Worm (Caenorhabditis elegans) whole organism, L4 larva: ENCODE data around the gene cnt-2.

Source experiments
- F26F4.8 ChIP-seq: fragments of 200-800 bp; sonication (Bioruptor generic); conservative IDR thresholded peaks from 2 replicates; pipeline ENCODE4 v1.3.6; 2022; ENCODE audit warnings: missing genetic modification characterization, missing compliant biosample characterization
- F37D6.2 ChIP-seq: sonication (generic microtip); optimal IDR thresholded peaks from 2 replicates; lab custom pipeline; 2016; ENCODE audit warnings: mild to moderate bottlenecking, missing genetic modification characterization, missing compliant biosample characterization
- F44E2.7 ChIP-seq: fragments of 200-800 bp; sonication (Bioruptor generic); IDR thresholded peaks from 2 replicates; pipeline ENCODE4 v2.1.2; 2022; ENCODE audit warnings: missing genetic modification characterization, missing compliant biosample characterization
- R02D3.7 ChIP-seq: fragments of 150-350 bp; sonication (generic microtip); optimal IDR thresholded peaks from 3 replicates; lab custom pipeline; 2014; ENCODE audit warnings: missing biosample characterization, missing genetic modification characterization
- T20F7.1 ChIP-seq: fragments of 200-800 bp; sonication (Bioruptor generic); optimal IDR thresholded peaks from 2 replicates; lab custom pipeline; 2018; ENCODE audit warnings: mild to moderate bottlenecking, missing genetic modification characterization, missing compliant biosample characterization
- T26A8.4 ChIP-seq: fragments of 200-800 bp; sonication (Bioruptor generic); IDR thresholded peaks from 2 replicates; pipeline ENCODE4 v1.3.6; 2022; ENCODE audit warnings: missing genetic modification characterization, missing compliant biosample characterization
- Y105C5A.15 ChIP-seq: fragments of 200-800 bp; sonication (Bioruptor generic); IDR thresholded peaks from 2 replicates; pipeline ENCODE4 v1.3.6; 2022; ENCODE audit warnings: missing genetic modification characterization, missing compliant biosample characterization
- Y75B8A.6 ChIP-seq: fragments of 200-800 bp; sonication (Bioruptor generic); IDR thresholded peaks from 2 replicates; pipeline ENCODE4 v1.3.6; 2022; ENCODE audit warnings: missing genetic modification reagents, missing genetic modification characterization, missing compliant biosample characterization
- ZK546.5 ChIP-seq, 2 experiments: sonication (generic microtip); optimal IDR thresholded peaks; 2 replicates each; lab custom pipeline; 2017; ENCODE audit warnings: missing biosample characterization in 2 of 2, missing genetic modification characterization in 2 of 2
- ama-1 ChIP-seq: fragments of 150-350 bp; optimal IDR thresholded peaks from 2 replicates; lab custom pipeline; 2014; ENCODE audit warnings: inconsistent platforms, mixed read lengths
- attf-4 ChIP-seq: sonication (generic microtip); optimal IDR thresholded peaks from 3 replicates; lab custom pipeline; 2017; ENCODE audit warnings: missing biosample characterization, missing genetic modification characterization
- ceh-20 ChIP-seq: fragments of 200-800 bp; sonication (Bioruptor generic); IDR thresholded peaks from 2 replicates; pipeline ENCODE4 v1.3.6; 2022; ENCODE audit warnings: missing genetic modification reagents, missing genetic modification characterization, missing compliant biosample characterization
- ceh-28 ChIP-seq: fragments of 150-350 bp; optimal IDR thresholded peaks from 2 replicates; lab custom pipeline; 2014; ENCODE audit warnings: missing biosample characterization, missing genetic modification reagents, missing genetic modification characterization
- ceh-82 ChIP-seq: sonication (generic microtip); optimal IDR thresholded peaks from 2 replicates; lab custom pipeline; 2017; ENCODE audit warnings: missing biosample characterization, missing genetic modification characterization
- daf-12 ChIP-seq: fragments of 150-350 bp; optimal IDR thresholded peaks from 2 replicates; lab custom pipeline; 2014; ENCODE audit warnings: missing biosample characterization, missing genetic modification reagents, missing genetic modification characterization
- daf-16 ChIP-seq, 3 experiments: sonication (generic microtip); optimal IDR thresholded peaks; 2 replicates each; lab custom pipeline; 2016 to 2017; ENCODE audit warnings: missing genetic modification characterization in 3 of 3, missing genetic modification reagents in 3 of 3, mild to moderate bottlenecking in 2 of 3, missing compliant biosample characterization in 2 of 3, missing biosample characterization in 1 of 3, moderate library complexity in 1 of 3
- dmd-8 ChIP-seq: fragments of 200-800 bp; sonication (Bioruptor generic); IDR thresholded peaks from 2 replicates; pipeline ENCODE4 v1.3.6; 2022; ENCODE audit warnings: missing genetic modification characterization, missing compliant biosample characterization
- dmd-9 ChIP-seq: fragments of 200-800 bp; sonication (Bioruptor generic); IDR thresholded peaks from 2 replicates; pipeline ENCODE4 v1.3.6; 2022; ENCODE audit warnings: missing genetic modification reagents, missing genetic modification characterization, missing compliant biosample characterization
- egl-27 ChIP-seq: sonication (generic microtip); optimal IDR thresholded peaks from 3 replicates; lab custom pipeline; 2017; ENCODE audit warnings: missing biosample characterization, missing genetic modification reagents, missing genetic modification characterization
- egl-43 ChIP-seq: fragments of 200-800 bp; sonication (Bioruptor generic); IDR thresholded peaks from 2 replicates; pipeline ENCODE4 v1.3.6; 2022; ENCODE audit warnings: missing genetic modification reagents, missing genetic modification characterization, missing compliant biosample characterization
- fkh-10 ChIP-seq: fragments of 150-350 bp; optimal IDR thresholded peaks from 2 replicates; lab custom pipeline; 2014; ENCODE audit warnings: missing biosample characterization, missing genetic modification reagents, missing genetic modification characterization
- fos-1 ChIP-seq: fragments of 150-350 bp; optimal IDR thresholded peaks from 2 replicates; lab custom pipeline; 2014; ENCODE audit warnings: missing biosample characterization, missing genetic modification characterization
- hlh-30 ChIP-seq: sonication (generic microtip); optimal IDR thresholded peaks from 2 replicates; lab custom pipeline; 2017; ENCODE audit warnings: antibody characterized with exemption, mild to moderate bottlenecking, missing genetic modification characterization, missing compliant biosample characterization; ENCODE audit not compliant: insufficient read depth
- lim-7 ChIP-seq: fragments of 200-800 bp; sonication (Bioruptor generic); IDR thresholded peaks from 2 replicates; pipeline ENCODE4 v1.3.6; 2022; ENCODE audit warnings: missing genetic modification characterization, missing compliant biosample characterization
- lin-1 ChIP-seq: fragments of 200-800 bp; sonication (Bioruptor generic); IDR thresholded peaks from 2 replicates; pipeline ENCODE4 v1.3.6; 2022; ENCODE audit warnings: missing genetic modification reagents, missing genetic modification characterization, missing compliant biosample characterization
- lin-29 ChIP-seq: fragments of 200-800 bp; sonication (Bioruptor generic); IDR thresholded peaks from 2 replicates; pipeline ENCODE4 v1.3.6; 2022; ENCODE audit warnings: missing genetic modification reagents, missing genetic modification characterization, missing compliant biosample characterization
- lin-38 ChIP-seq: fragments of 200-800 bp; sonication (Bioruptor generic); IDR thresholded peaks from 2 replicates; pipeline ENCODE4 v1.3.6; 2022; ENCODE audit warnings: missing genetic modification reagents, missing genetic modification characterization, missing compliant biosample characterization
- madf-5 ChIP-seq, 2 experiments: fragments of 200-800 bp; sonication (Bioruptor generic); IDR thresholded peaks; 2 replicates each; pipeline ENCODE4 v1.3.6; 2022; ENCODE audit warnings: missing compliant biosample characterization in 2 of 2, missing genetic modification characterization in 2 of 2
- madf-9 ChIP-seq: fragments of 200-800 bp; sonication (Bioruptor generic); conservative IDR thresholded peaks from 2 replicates; pipeline ENCODE4 v1.3.6; 2022; ENCODE audit warnings: missing genetic modification reagents, missing genetic modification characterization, missing compliant biosample characterization
- mdl-1 ChIP-seq, 2 experiments: fragments of 150-350 bp in 1 of 2; sonication (generic microtip) in 1 of 2; optimal IDR thresholded peaks; 2 replicates each; lab custom pipeline; 2014 to 2017; ENCODE audit warnings: missing biosample characterization in 2 of 2, missing genetic modification characterization in 2 of 2
- mxl-3 ChIP-seq: fragments of 200-800 bp; sonication (Bioruptor generic); optimal IDR thresholded peaks from 2 replicates; lab custom pipeline; 2018; ENCODE audit warnings: mild to moderate bottlenecking, missing genetic modification characterization, missing compliant biosample characterization
- nhr-111 ChIP-seq: fragments of 200-800 bp; sonication (Bioruptor generic); optimal IDR thresholded peaks from 2 replicates; lab custom pipeline; 2018; ENCODE audit warnings: mild to moderate bottlenecking, missing genetic modification characterization, missing compliant biosample characterization
- nhr-41 ChIP-seq: fragments of 200-800 bp; sonication (Bioruptor generic); IDR thresholded peaks from 2 replicates; pipeline ENCODE4 v1.3.6; 2022; ENCODE audit warnings: missing genetic modification reagents, missing genetic modification characterization, missing compliant biosample characterization
- nhr-76 ChIP-seq: fragments of 150-350 bp; optimal IDR thresholded peaks from 2 replicates; lab custom pipeline; 2014; ENCODE audit warnings: missing biosample characterization, missing genetic modification characterization
- pqm-1 ChIP-seq: sonication (generic microtip); optimal IDR thresholded peaks from 2 replicates; lab custom pipeline; 2017; ENCODE audit warnings: missing biosample characterization, missing genetic modification characterization
- rbr-2 ChIP-seq: sonication (generic microtip); optimal IDR thresholded peaks from 2 replicates; lab custom pipeline; 2016; ENCODE audit warnings: missing genotype, missing genetic modification characterization, missing compliant biosample characterization
- spr-1 ChIP-seq: sonication (generic microtip); optimal IDR thresholded peaks from 2 replicates; lab custom pipeline; 2016; ENCODE audit warnings: mild to moderate bottlenecking, missing genetic modification characterization, missing compliant biosample characterization
- tag-97 ChIP-seq: fragments of 200-800 bp; sonication (Bioruptor generic); IDR thresholded peaks from 2 replicates; pipeline ENCODE4 v1.3.6; 2022; ENCODE audit warnings: missing genetic modification characterization, missing compliant biosample characterization
- tra-1 ChIP-seq: fragments of 200-800 bp; sonication (Bioruptor generic); IDR thresholded peaks from 2 replicates; pipeline ENCODE4 v1.3.6; 2022; ENCODE audit warnings: missing genetic modification reagents, missing genetic modification characterization, missing compliant biosample characterization
- unc-39 ChIP-seq: sonication (generic microtip); optimal IDR thresholded peaks from 2 replicates; lab custom pipeline; 2017; ENCODE audit warnings: missing biosample characterization, missing genetic modification characterization
- unc-62 ChIP-seq, 3 experiments: fragments of 150-350 bp in 1 of 3; sonication (generic microtip); optimal IDR thresholded peaks in 2 of 3; peaks in 1 of 3; 1 replicate in 1 of 3; 2 replicates in 2 of 3; lab custom pipeline; 2014 to 2017; ENCODE audit warnings: missing biosample characterization in 3 of 3, missing genetic modification characterization in 3 of 3, missing genetic modification reagents in 3 of 3, missing genotype in 1 of 3
- vab-7 ChIP-seq: fragments of 200-800 bp; sonication (Bioruptor generic); IDR thresholded peaks from 2 replicates; pipeline ENCODE4 v1.3.6; 2022; ENCODE audit warnings: missing genetic modification reagents, missing genetic modification characterization, missing compliant biosample characterization
- zfp-2 ChIP-seq: sonication (generic microtip); optimal IDR thresholded peaks from 2 replicates; lab custom pipeline; 2016; ENCODE audit warnings: mild to moderate bottlenecking, missing genetic modification characterization, missing compliant biosample characterization
- zfp-3 ChIP-seq: fragments of 200-800 bp; sonication (Bioruptor generic); conservative IDR thresholded peaks from 2 replicates; pipeline ENCODE4 v1.3.6; 2022; ENCODE audit warnings: missing genetic modification reagents, missing genetic modification characterization, missing compliant biosample characterization
- zip-11 ChIP-seq: fragments of 200-800 bp; sonication (Bioruptor generic); IDR thresholded peaks from 2 replicates; pipeline ENCODE4 v1.3.6; 2022; ENCODE audit warnings: missing genetic modification characterization, missing compliant biosample characterization
- zip-2 ChIP-seq: fragments of 150-350 bp; optimal IDR thresholded peaks from 2 replicates; lab custom pipeline; 2014; ENCODE audit warnings: missing biosample characterization, missing genetic modification characterization

Gene cnt-2

ce11 chrIII:10612333-10612732 lies 42.5 kb upstream of the cnt-2 start, which contains the start of gene Y39A1A.24:
Y39A1A.24 (plus strand) TSS chrIII:10612633.
- TF ChIP-seq attf-4 (no peak), egl-27 (no peak), egl-43 (GFP tag; lab: Robert Waterston, UW) (no peak), madf-9 (no peak), unc-39 (tag; lab: Kevin White, UChicago) (no peak), pqm-1 (tag; lab: Kevin White, UChicago) (no peak), Y75B8A.6 (GFP tag; lab: Robert Waterston, UW) (no peak), F37D6.2 (tag; lab: Kevin White, UChicago) (no peak), spr-1 (tag; lab: Kevin White, UChicago) (no peak), dmd-8 (GFP tag; lab: Robert Waterston, UW) (no peak), nhr-41 (GFP tag; lab: Robert Waterston, UW) (no peak)

ce11 chrIII:10615166-10615565 lies 39.7 kb upstream of the cnt-2 start, which contains the start of gene mrpl-22:
mrpl-22 (plus strand) TSS chrIII:10615466.
- TF ChIP-seq ama-1 = no peak

ce11 chrIII:10621208-10621607 lies 33.6 kb upstream of the cnt-2 start, which contains the start of the genes lron-10 and hpr-9:
lron-10 (minus strand) TSS chrIII:10621369.
hpr-9 (plus strand) TSS chrIII:10621551.
- TF ChIP-seq T26A8.4 (GFP tag; lab: Robert Waterston, UW) (peak; percentile 71), F26F4.8 (no peak), dmd-8 (GFP tag; lab: Robert Waterston, UW) (0 out of 2 replicates have a peak, but pooled peaks have one; percentile 32), T20F7.1 (GFP tag; lab: Kevin White, UChicago) (peak; percentile 34), ceh-82 (tag; lab: Kevin White, UChicago) (no peak), tag-97 (GFP tag; lab: Robert Waterston, UW) (no peak), mdl-1 (tag; optimal IDR thresholded peaks at IDR 0.05; lab: Kevin White, UChicago) (peak; percentile 51 to 85), zip-2 (peak; percentile 32), hlh-30 (tag; lab: Kevin White, UChicago) (peak; percentile 92), R02D3.7 (no peak), vab-7 (GFP tag; lab: Robert Waterston, UW) (no peak), attf-4 (no peak), unc-62 (GFP tag; optimal IDR thresholded peaks at IDR 0.05 in 1 of 2; lab: Kevin White, UChicago) (peak in 1 of 2 experiments; percentile 97), unc-62 (tag; optimal IDR thresholded peaks at IDR 0.05; lab: Kevin White, UChicago) (peak; percentile 26), mxl-3 (peak; percentile 62), Y75B8A.6 (GFP tag; lab: Robert Waterston, UW) (no peak), lin-38 (peak; percentile 76), tra-1 (GFP tag; lab: Robert Waterston, UW) (peak; percentile 68; the same call in 1 of the 2 replicates), madf-5 (GFP tag; IDR thresholded peaks at IDR 0.05; lab: Robert Waterston, UW) (0 out of 4 replicates have a peak, but pooled peaks of 1 of the 2 experiments have one; percentile 17), nhr-111 (GFP tag; lab: Kevin White, UChicago) (peak; percentile 2), nhr-76 (tag; lab: Kevin White, UChicago) (no peak), fos-1 (tag; lab: Kevin White, UChicago) (no peak), daf-16 (GFP tag; optimal IDR thresholded peaks at IDR 0.05; lab: Kevin White, UChicago) (no peak), daf-16 (tag; optimal IDR thresholded peaks at IDR 0.05; lab: Kevin White, UChicago) (peak; percentile 61), lin-29 (GFP tag; lab: Robert Waterston, UW) (peak; percentile 62; the same call in 1 of the 2 replicates), daf-12 (tag; lab: Kevin White, UChicago) (no peak), F44E2.7 (GFP tag; lab: Robert Waterston, UW) (no peak), zfp-3 (GFP tag; lab: Robert Waterston, UW) (0 out of 2 replicates have a peak, but pooled peaks have one; percentile 43), zip-11 (GFP tag; lab: Robert Waterston, UW) (no peak), rbr-2 (tag; lab: Kevin White, UChicago) (peak; percentile 61), fkh-10 (no peak), lim-7 (GFP tag; lab: Robert Waterston, UW) (no peak), dmd-9 (GFP tag; lab: Robert Waterston, UW) (peak; percentile 91), Y105C5A.15 (GFP tag; lab: Robert Waterston, UW) (no peak), ceh-20 (GFP tag; lab: Robert Waterston, UW) (peak; percentile 74), lin-1 (GFP tag; lab: Robert Waterston, UW) (peak; percentile 9; the same call in 1 of the 2 replicates), egl-43 (GFP tag; lab: Robert Waterston, UW) (no peak), ZK546.5 (tag; optimal IDR thresholded peaks at IDR 0.05; lab: Kevin White, UChicago) (no peak), unc-39 (tag; lab: Kevin White, UChicago) (no peak), ceh-28 (tag; lab: Kevin White, UChicago) (no peak), zfp-2 (no peak)
